Fruit fly (Drosophila melanogaster) whole organism, embryonic: Measurements from ENCODE around the gene Cep135.
A peak's percentile ranks its signal among the peaks of the same experiment; 100 is the strongest.

Source experiments
- Bteb2 ChIP-seq: fragments of 200-800 bp; sonication (Bioruptor generic); optimal IDR thresholded peaks from 2 replicates; lab custom pipeline; 2016; ENCODE audit warnings: missing biosample characterization, missing genetic modification characterization
- C15 ChIP-seq: fragments of 200-800 bp; sonication (Bioruptor generic); IDR thresholded peaks from 3 replicates; pipeline ENCODE4 v1.3.6; 2022; ENCODE audit warnings: missing biosample characterization, missing genetic modification characterization
- CG11247 ChIP-seq: fragments of 200-800 bp; sonication (Bioruptor generic); IDR thresholded peaks from 2 replicates; pipeline ENCODE4 v1.3.6; 2022; ENCODE audit warnings: missing biosample characterization, missing genetic modification characterization
- CG11504 ChIP-seq: fragments of 200-800 bp; sonication (Bioruptor generic); optimal IDR thresholded peaks from 3 replicates; lab custom pipeline; 2019; ENCODE audit warnings: missing biosample characterization, mild to moderate bottlenecking, missing genetic modification characterization, moderate library complexity
- CG11696 ChIP-seq: fragments of 200-800 bp; sonication (Bioruptor generic); IDR thresholded peaks from 2 replicates; pipeline ENCODE4 v1.3.6; 2022; ENCODE audit warnings: missing biosample characterization, missing genetic modification characterization
- CG12744 ChIP-seq: fragments of 200-800 bp; sonication (Bioruptor generic); optimal IDR thresholded peaks from 2 replicates; lab custom pipeline; 2016; ENCODE audit warnings: missing biosample characterization, missing genetic modification characterization
- CG12942 ChIP-seq: fragments of 200-800 bp; sonication (Bioruptor generic); optimal IDR thresholded peaks from 3 replicates; lab custom pipeline; 2016; ENCODE audit warnings: missing biosample characterization, missing genetic modification characterization
- CG13296 ChIP-seq: fragments of 200-800 bp; sonication (Bioruptor generic); optimal IDR thresholded peaks from 3 replicates; lab custom pipeline; 2018; ENCODE audit warnings: missing biosample characterization, mild to moderate bottlenecking, missing genetic modification characterization
- CG13424 ChIP-seq: fragments of 200-800 bp; sonication (Bioruptor generic); optimal IDR thresholded peaks from 2 replicates; lab custom pipeline; 2019; ENCODE audit warnings: missing biosample characterization, mild to moderate bottlenecking, missing genetic modification characterization, moderate library complexity
- CG14710 ChIP-seq: fragments of 200-800 bp; sonication (Bioruptor generic); optimal IDR thresholded peaks from 3 replicates; lab custom pipeline; 2019; ENCODE audit warnings: missing biosample characterization, mild to moderate bottlenecking, missing genetic modification characterization, moderate library complexity
- CG1529 ChIP-seq: fragments of 200-800 bp; sonication (Bioruptor generic); optimal IDR thresholded peaks from 3 replicates; lab custom pipeline; 2018; ENCODE audit warnings: missing biosample characterization, missing genetic modification characterization
- CG15696 ChIP-seq: fragments of 200-800 bp; sonication (Bioruptor generic); optimal IDR thresholded peaks from 2 replicates; lab custom pipeline; 2019; ENCODE audit warnings: missing biosample characterization, mild to moderate bottlenecking, missing genetic modification characterization, moderate library complexity
- CG16813 ChIP-seq: fragments of 200-800 bp; sonication (Bioruptor generic); IDR thresholded peaks from 3 replicates; pipeline ENCODE4 v1.3.6; 2022; ENCODE audit warnings: missing biosample characterization, missing genetic modification characterization; ENCODE audit not compliant: partially characterized antibody
- CG17912 ChIP-seq: fragments of 200-800 bp; sonication (Bioruptor generic); optimal IDR thresholded peaks from 2 replicates; lab custom pipeline; 2018; ENCODE audit warnings: missing biosample characterization, mild to moderate bottlenecking, missing genetic modification characterization
- CG2889 ChIP-seq: fragments of 200-800 bp; sonication (Bioruptor generic); IDR thresholded peaks from 3 replicates; pipeline ENCODE4 v1.3.6; 2022; ENCODE audit warnings: missing biosample characterization, missing genetic modification characterization
- CG32532 ChIP-seq: fragments of 200-800 bp; sonication (Bioruptor generic); IDR thresholded peaks from 2 replicates; pipeline ENCODE4 v1.3.6; 2022; ENCODE audit warnings: missing biosample characterization, missing genetic modification characterization
- CG33557 ChIP-seq: fragments of 200-800 bp; sonication (Bioruptor generic); optimal IDR thresholded peaks from 2 replicates; lab custom pipeline; 2019; ENCODE audit warnings: missing biosample characterization, mild to moderate bottlenecking, missing genetic modification characterization, moderate library complexity
- CG3838 ChIP-seq: fragments of 200-800 bp; sonication (Bioruptor generic); optimal IDR thresholded peaks from 3 replicates; lab custom pipeline; 2016; ENCODE audit warnings: missing biosample characterization, missing genetic modification characterization
- CG6272 ChIP-seq: fragments of 200-800 bp; sonication (Bioruptor generic); IDR thresholded peaks from 2 replicates; pipeline ENCODE4 v1.3.6; 2022; ENCODE audit warnings: missing biosample characterization, missing genetic modification characterization
- CG7372 ChIP-seq: fragments of 200-800 bp; sonication (Bioruptor generic); IDR thresholded peaks from 2 replicates; pipeline ENCODE4 v1.3.6; 2022; ENCODE audit warnings: missing biosample characterization, missing genetic modification characterization
- CG7963 ChIP-seq: fragments of 200-800 bp; sonication (Bioruptor generic); IDR thresholded peaks from 3 replicates; pipeline ENCODE4 v1.3.6; 2022; ENCODE audit warnings: missing biosample characterization, missing genetic modification characterization; ENCODE audit not compliant: partially characterized antibody
- CG9797 ChIP-seq: fragments of 200-800 bp; sonication (Bioruptor generic); optimal IDR thresholded peaks from 3 replicates; lab custom pipeline; 2018; ENCODE audit warnings: missing biosample characterization, mild to moderate bottlenecking, missing genetic modification characterization
- CG9876 ChIP-seq: fragments of 200-800 bp; sonication (Bioruptor generic); optimal IDR thresholded peaks from 2 replicates; lab custom pipeline; 2016; ENCODE audit warnings: missing biosample characterization, missing genetic modification characterization
- ERR ChIP-seq: fragments of 200-800 bp; sonication (Bioruptor generic); optimal IDR thresholded peaks from 2 replicates; lab custom pipeline; 2016; ENCODE audit warnings: missing biosample characterization, missing genetic modification characterization
- Myb ChIP-seq: fragments of 200-800 bp; sonication (Bioruptor generic); optimal IDR thresholded peaks from 2 replicates; lab custom pipeline; 2016; ENCODE audit warnings: missing biosample characterization, missing genetic modification characterization
- NFAT ChIP-seq: fragments of 200-800 bp; sonication (Bioruptor generic); IDR thresholded peaks from 2 replicates; pipeline ENCODE4 v1.3.6; 2022; ENCODE audit warnings: missing biosample characterization, missing genetic modification characterization
- Nf-YC ChIP-seq: fragments of 200-800 bp; optimal IDR thresholded peaks from 3 replicates; lab custom pipeline; 2019; ENCODE audit warnings: missing biosample characterization, mild to moderate bottlenecking, missing genetic modification characterization, moderate library complexity
- PHDP ChIP-seq: fragments of 200-800 bp; sonication (Bioruptor generic); optimal IDR thresholded peaks from 3 replicates; lab custom pipeline; 2018; ENCODE audit warnings: missing biosample characterization, mild to moderate bottlenecking, missing genetic modification characterization, moderate library complexity
- Pdp1 ChIP-seq, 2 experiments: fragments of 200-800 bp; sonication (Bioruptor generic); optimal IDR thresholded peaks; 3 replicates each; lab custom pipeline; 2016; ENCODE audit warnings: missing biosample characterization in 2 of 2, missing genetic modification characterization in 2 of 2, mild to moderate bottlenecking in 1 of 2, moderate library complexity in 1 of 2
- Sin3A ChIP-seq: fragments of >200 bp; optimal IDR thresholded peaks from 2 replicates; lab custom pipeline; 2018
- Usf ChIP-seq: fragments of 200-800 bp; sonication (Bioruptor generic); optimal IDR thresholded peaks from 2 replicates; lab custom pipeline; 2017; ENCODE audit warnings: missing genotype, missing biosample characterization, missing genetic modification characterization
- ap ChIP-seq: fragments of 200-800 bp; sonication (Bioruptor generic); IDR thresholded peaks from 2 replicates; pipeline ENCODE4 v1.3.6; 2022; ENCODE audit warnings: missing biosample characterization, missing genetic modification characterization
- cas ChIP-seq: fragments of 200-800 bp; sonication (Bioruptor generic); IDR thresholded peaks from 2 replicates; pipeline ENCODE4 v1.3.6; 2022; ENCODE audit warnings: missing biosample characterization, missing genetic modification characterization
- chn ChIP-seq: fragments of 200-800 bp; sonication (Bioruptor generic); optimal IDR thresholded peaks from 2 replicates; lab custom pipeline; 2016; ENCODE audit warnings: missing biosample characterization, missing genetic modification characterization
- dpn ChIP-seq, 2 experiments: fragments of 200-800 bp; sonication (Bioruptor generic); optimal IDR thresholded peaks; 3 replicates each; lab custom pipeline; 2016; ENCODE audit warnings: missing biosample characterization in 2 of 2, missing genetic modification characterization in 2 of 2
- emc ChIP-seq: fragments of 200-800 bp; sonication (Bioruptor generic); optimal IDR thresholded peaks from 2 replicates; lab custom pipeline; 2016; ENCODE audit warnings: missing biosample characterization, missing genetic modification characterization
- ems ChIP-seq: fragments of 200-800 bp; sonication (Bioruptor generic); optimal IDR thresholded peaks from 3 replicates; lab custom pipeline; 2016; ENCODE audit warnings: missing biosample characterization, missing genetic modification characterization
- esg ChIP-seq: fragments of 200-800 bp; sonication (Bioruptor generic); conservative IDR thresholded peaks from 2 replicates; pipeline ENCODE4 v1.3.6; 2022; ENCODE audit warnings: missing biosample characterization, missing genetic modification characterization
- exex ChIP-seq: fragments of 200-800 bp; sonication (Bioruptor generic); optimal IDR thresholded peaks from 4 replicates; lab custom pipeline; 2018; ENCODE audit warnings: missing biosample characterization, mild to moderate bottlenecking, missing genetic modification characterization, moderate library complexity
- grn ChIP-seq: fragments of 200-800 bp; sonication (Bioruptor generic); optimal IDR thresholded peaks from 3 replicates; lab custom pipeline; 2017; ENCODE audit warnings: missing biosample characterization, missing genetic modification characterization
- jigr1 ChIP-seq: fragments of 200-800 bp; sonication (Bioruptor generic); IDR thresholded peaks from 3 replicates; pipeline ENCODE4 v1.3.6; 2022; ENCODE audit warnings: missing biosample characterization, missing genetic modification characterization
- lab ChIP-seq: fragments of 200-800 bp; sonication (Bioruptor generic); optimal IDR thresholded peaks from 3 replicates; lab custom pipeline; 2017; ENCODE audit warnings: missing biosample characterization, missing genetic modification characterization, mild to moderate bottlenecking, moderate library complexity, missing genetic modification reagents
- lmd ChIP-seq: fragments of 200-800 bp; sonication (Bioruptor generic); IDR thresholded peaks from 2 replicates; pipeline ENCODE4 v1.3.6; 2022; ENCODE audit warnings: missing biosample characterization, missing genetic modification characterization
- maf-S ChIP-seq: fragments of 200-800 bp; sonication (Bioruptor generic); optimal IDR thresholded peaks from 2 replicates; lab custom pipeline; 2016; ENCODE audit warnings: missing biosample characterization, missing genetic modification characterization
- onecut ChIP-seq: fragments of 200-800 bp; sonication (Bioruptor generic); IDR thresholded peaks from 2 replicates; pipeline ENCODE4 v1.3.6; 2022; ENCODE audit warnings: missing biosample characterization, missing genetic modification characterization
- pnt ChIP-seq: fragments of 200-800 bp; sonication (Bioruptor generic); optimal IDR thresholded peaks from 3 replicates; lab custom pipeline; 2016; ENCODE audit warnings: missing biosample characterization, missing genetic modification characterization
- pum ChIP-seq: fragments of 200-800 bp; sonication (Bioruptor generic); optimal IDR thresholded peaks from 2 replicates; lab custom pipeline; 2016; ENCODE audit warnings: missing biosample characterization, missing genetic modification characterization
- sens ChIP-seq: fragments of 200-800 bp; sonication (Bioruptor generic); peaks from one replicate; lab custom pipeline; 2016; ENCODE audit warnings: missing biosample characterization, missing genetic modification characterization
- sim ChIP-seq: fragments of 200-800 bp; sonication (Bioruptor generic); IDR thresholded peaks from 2 replicates; pipeline ENCODE4 v1.3.6; 2022; ENCODE audit warnings: missing biosample characterization, missing genetic modification characterization
- sima ChIP-seq: fragments of 200-800 bp; sonication (Bioruptor generic); optimal IDR thresholded peaks from 2 replicates; lab custom pipeline; 2016; ENCODE audit warnings: missing biosample characterization, missing genetic modification characterization
- sisA ChIP-seq: fragments of 200-800 bp; sonication (Bioruptor generic); IDR thresholded peaks from 2 replicates; pipeline ENCODE4 v1.3.6; 2022; ENCODE audit warnings: missing biosample characterization, missing genetic modification characterization
- zen ChIP-seq: fragments of 200-800 bp; sonication (Bioruptor generic); optimal IDR thresholded peaks from 3 replicates; lab custom pipeline; 2018; ENCODE audit warnings: missing biosample characterization, mild to moderate bottlenecking, missing genetic modification characterization, moderate library complexity
- zfh2 ChIP-seq: fragments of 200-800 bp; sonication (Bioruptor generic); optimal IDR thresholded peaks from 2 replicates; lab custom pipeline; 2016; ENCODE audit warnings: missing biosample characterization, missing genetic modification characterization

The Cep135 gene

DNA sequence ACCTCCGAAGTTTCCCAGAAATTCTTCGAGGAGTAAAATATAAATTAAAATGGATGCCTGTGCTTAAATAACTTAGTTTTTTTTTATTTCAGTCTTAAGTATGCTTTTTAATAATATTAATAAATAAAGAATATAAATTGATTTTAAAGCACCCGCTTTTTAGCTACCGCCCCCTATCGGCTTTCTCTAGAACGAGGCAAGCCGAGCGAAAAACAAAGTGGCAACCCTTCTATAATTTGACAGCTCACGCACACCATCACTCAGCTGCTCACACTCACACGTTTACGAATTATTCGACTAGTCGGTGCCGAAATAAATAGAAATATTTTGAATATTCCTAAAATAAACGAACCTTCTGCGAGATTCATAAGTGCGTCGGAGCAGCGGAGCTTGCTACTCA, 45.0 kb downstream of the Cep135 start, which contains the start of gene CG6878 (continued):
- no peak for TF ChIP-seq ems (GFP tag; lab: Kevin White, UChicago)
- TF ChIP-seq NFAT, result no peak
- TF ChIP-seq CG33557, result peak; percentile 14
- TF ChIP-seq CG15696 (tag; lab: Kevin White, UChicago), result peak; percentile 13
- no peak for TF ChIP-seq Sin3A
- TF ChIP-seq maf-S (GFP tag; lab: Kevin White, UChicago), result no peak
- peak; percentile 42 for TF ChIP-seq PHDP (tag; lab: Kevin White, UChicago)
- no peak for TF ChIP-seq sima (GFP tag; lab: Kevin White, UChicago)
- TF ChIP-seq CG13424, result no peak
- no peak for TF ChIP-seq Usf
- no peak for TF ChIP-seq chn (GFP tag; lab: Kevin White, UChicago)
- peak; percentile 33 for TF ChIP-seq CG9797
- TF ChIP-seq dpn (GFP tag; optimal IDR thresholded peaks at IDR 0.05; lab: Kevin White, UChicago), result peak in 1 of 2 experiments; percentile 16
- no peak for TF ChIP-seq ap
- TF ChIP-seq CG12744 (GFP tag; lab: Kevin White, UChicago), result no peak
- no peak for TF ChIP-seq CG2889 (GFP tag; lab: Robert Waterston, UW)
- no peak for TF ChIP-seq esg (GFP tag; lab: Robert Waterston, UW)
- TF ChIP-seq sisA (GFP tag; lab: Robert Waterston, UW), result no peak; the same call in 1 of the 2 replicates
- no peak for TF ChIP-seq grn (GFP tag; lab: Kevin White, UChicago)
- TF ChIP-seq CG7963 (GFP tag; lab: Robert Waterston, UW), result no peak
- TF ChIP-seq onecut (GFP tag; lab: Robert Waterston, UW), result peak; percentile 42; the same call in 1 of the 2 replicates
- TF ChIP-seq CG17912, result peak; percentile 68
- TF ChIP-seq CG1529, result no peak
- no peak for TF ChIP-seq cas (GFP tag; lab: Robert Waterston, UW)
- peak; percentile 4 for TF ChIP-seq zen (tag; lab: Kevin White, UChicago)
- no peak for TF ChIP-seq ERR (GFP tag; lab: Kevin White, UChicago)
- no peak for TF ChIP-seq jigr1
- peak; percentile 40; the same call in 1 of the 2 replicates for TF ChIP-seq CG32532 (GFP tag; lab: Robert Waterston, UW)
- no peak for TF ChIP-seq Myb (GFP tag; lab: Kevin White, UChicago)
- no peak for TF ChIP-seq CG11504 (tag; lab: Kevin White, UChicago)
- TF ChIP-seq sim (GFP tag; lab: Robert Waterston, UW), result no peak
- TF ChIP-seq Pdp1 (GFP tag; optimal IDR thresholded peaks at IDR 0.05; lab: Kevin White, UChicago), result no peak
- TF ChIP-seq CG12942 (GFP tag; lab: Kevin White, UChicago), result no peak
- peak; percentile 53 for TF ChIP-seq CG14710
- TF ChIP-seq pnt, result no peak
- no peak for TF ChIP-seq CG11696 (GFP tag; lab: Robert Waterston, UW)
- TF ChIP-seq sens (GFP tag; lab: Kevin White, UChicago), result peak; percentile 56
- no peak for TF ChIP-seq lab (GFP tag; lab: Kevin White, UChicago)
- no peak for TF ChIP-seq lmd (GFP tag; lab: Robert Waterston, UW)
- no peak for TF ChIP-seq CG9876 (GFP tag; lab: Kevin White, UChicago)
- no peak for TF ChIP-seq CG3838 (GFP tag; lab: Kevin White, UChicago)
- TF ChIP-seq CG7372 (GFP tag; lab: Robert Waterston, UW), result no peak
- no peak for TF ChIP-seq Bteb2
- TF ChIP-seq CG6272 (GFP tag; lab: Robert Waterston, UW), result no peak
- no peak for TF ChIP-seq zfh2 (GFP tag; lab: Kevin White, UChicago)
- TF ChIP-seq exex (tag; lab: Kevin White, UChicago), result no peak
- TF ChIP-seq Nf-YC, result no peak
- TF ChIP-seq CG16813, result peak; percentile 37; the same call in 1 of the 3 replicates
- peak; percentile 5 for TF ChIP-seq CG13296
- TF ChIP-seq pum (GFP tag; lab: Kevin White, UChicago), result no peak
- TF ChIP-seq emc (GFP tag; lab: Kevin White, UChicago), result no peak
- TF ChIP-seq CG11247 (GFP tag; lab: Robert Waterston, UW), result no peak
- no peak for TF ChIP-seq C15 (GFP tag; lab: Robert Waterston, UW)
